Worm (Caenorhabditis elegans): ENCODE measurements around the gene F09B12.5.

F09B12.5 gene

DNA sequence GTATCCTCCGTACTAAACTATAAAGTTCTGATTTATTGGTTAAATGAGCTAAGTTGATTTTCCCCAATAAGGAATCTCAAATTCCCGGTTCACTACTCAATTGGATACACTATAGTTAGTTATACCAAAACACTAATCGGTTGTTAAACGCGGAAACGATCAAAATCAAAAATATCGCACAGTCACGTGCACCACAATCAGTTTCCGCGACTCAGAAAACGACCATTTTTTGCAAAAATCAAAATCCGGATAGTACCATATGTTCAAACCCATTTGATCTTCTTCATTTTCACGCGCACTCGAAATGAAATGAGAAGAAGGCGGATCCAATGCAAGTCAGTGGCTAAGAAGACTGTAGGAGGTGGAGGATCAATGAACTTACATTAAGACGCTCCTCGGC, 3.0 kb upstream of the F09B12.5 start:
- TF ChIP-seq hlh-30 (tag; optimal IDR thresholded peaks at IDR 0.05; ENCODE audit: insufficient read depth) (peak; percentile 30), ces-1 (GFP tag; optimal IDR thresholded peaks at IDR 0.05) (no peak), nhr-41 (GFP tag; IDR thresholded peaks at IDR 0.05) (no peak), hif-1 (tag; optimal IDR thresholded peaks at IDR 0.05) (no peak), mxl-2 (GFP tag; conservative IDR thresholded peaks at IDR 0.05) (no peak), ztf-7 (tag; optimal IDR thresholded peaks at IDR 0.05) (no peak), vab-7 (GFP tag; IDR thresholded peaks at IDR 0.05) (no peak), madf-5 (GFP tag; IDR thresholded peaks at IDR 0.05) (no peak), zip-2 (tag; optimal IDR thresholded peaks at IDR 0.05) (no peak), T20F7.1 (GFP tag; optimal IDR thresholded peaks at IDR 0.05) (no peak), Y75B8A.6 (GFP tag; IDR thresholded peaks at IDR 0.05) (no peak), tra-1 (GFP tag; IDR thresholded peaks at IDR 0.05) (no peak), ceh-62 (tag; optimal IDR thresholded peaks at IDR 0.05) (no peak), Y5F2A.4 (GFP tag; optimal IDR thresholded peaks at IDR 0.05) (no peak), F44E2.7 (GFP tag; IDR thresholded peaks at IDR 0.05) (no peak), daf-16 (GFP tag; optimal IDR thresholded peaks at IDR 0.05) (no peak), daf-16 (tag; optimal IDR thresholded peaks at IDR 0.05) (no peak), daf-19 (GFP tag; conservative IDR thresholded peaks at IDR 0.05) (no peak), snpc-1.2 (GFP tag; IDR thresholded peaks at IDR 0.05) (no peak), saeg-2 (GFP tag; IDR thresholded peaks at IDR 0.05) (no peak), zag-1 (tag; optimal IDR thresholded peaks at IDR 0.05) (no peak), zfp-2 (tag; optimal IDR thresholded peaks at IDR 0.05) (no peak), hlh-11 (tag; optimal IDR thresholded peaks at IDR 0.05) (peak; percentile 31), mdl-1 (tag; optimal IDR thresholded peaks at IDR 0.05) (peak in 1 of 2 experiments; percentile 66), lin-15B (tag; optimal IDR thresholded peaks at IDR 0.05) (no peak), spr-1 (tag; optimal IDR thresholded peaks at IDR 0.05) (no peak), dmd-6 (GFP tag; IDR thresholded peaks at IDR 0.05) (no peak), nhr-28 (tag; optimal IDR thresholded peaks at IDR 0.05) (peak; percentile 59), F10B5.3 (tag; optimal IDR thresholded peaks at IDR 0.05) (no peak), nhr-76 (tag; optimal IDR thresholded peaks at IDR 0.05) (no peak), unc-39 (tag; optimal IDR thresholded peaks at IDR 0.05) (no peak), nhr-25 (tag; optimal IDR thresholded peaks at IDR 0.05; ENCODE audit: borderline replicate concordance, insufficient read depth) (no peak), lir-3 (tag; optimal IDR thresholded peaks at IDR 0.05) (no peak), set-16 (GFP tag; IDR thresholded peaks at IDR 0.05) (no peak)

DNA sequence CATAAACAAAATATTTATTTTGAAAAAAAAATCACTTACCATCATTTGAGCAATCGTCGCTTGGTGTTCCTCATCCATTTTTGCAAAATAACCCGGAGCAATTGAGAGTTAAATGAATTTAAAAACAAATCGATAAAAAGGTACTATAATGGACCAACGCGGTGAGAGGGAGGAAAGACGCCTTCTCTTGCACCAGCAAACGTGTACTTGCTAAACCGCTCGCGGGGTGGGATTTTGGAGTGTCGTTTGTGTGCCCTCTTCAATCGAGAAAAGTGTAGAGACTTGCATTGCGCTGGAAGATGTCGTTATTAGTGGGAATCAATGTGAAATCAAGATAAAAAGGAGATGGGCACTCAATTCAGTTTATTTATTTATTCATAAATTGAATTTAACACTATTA, 700 bp upstream of the F09B12.5 start, which contains the start of gene H40L08.1:
H40L08.1 (minus strand) TSS at position 292 of the 400 bp plus-strand sequence.
- TF ChIP-seq aly-2 (tag; optimal IDR thresholded peaks at IDR 0.05) = no peak
- no peak for TF ChIP-seq daf-12 (tag; optimal IDR thresholded peaks at IDR 0.05)
- peak; percentile 56 for TF ChIP-seq mes-2 (tag; optimal IDR thresholded peaks at IDR 0.05; ENCODE audit: poor library complexity, severe bottlenecking)
- no peak for TF ChIP-seq pha-4 (GFP tag; IDR thresholded peaks at IDR 0.05)
- no peak for TF ChIP-seq pha-4 (tag; optimal IDR thresholded peaks at IDR 0.05)
- TF ChIP-seq dmd-6 (GFP tag; IDR thresholded peaks at IDR 0.05) = no peak
- TF ChIP-seq ceh-28 (tag; optimal IDR thresholded peaks at IDR 0.05) = no peak
- TF ChIP-seq lsy-2 (tag; optimal IDR thresholded peaks at IDR 0.05) = peak in 1 of 2 experiments; percentile 42
- TF ChIP-seq T20F7.1 (GFP tag; optimal IDR thresholded peaks at IDR 0.05) = peak; percentile 94
- TF ChIP-seq dmd-9 (GFP tag; IDR thresholded peaks at IDR 0.05) = no peak
- no peak for TF ChIP-seq R02D3.7 (tag; optimal IDR thresholded peaks at IDR 0.05)
- TF ChIP-seq pqm-1 (tag; optimal IDR thresholded peaks at IDR 0.05) = no peak
- TF ChIP-seq dve-1 (tag; optimal IDR thresholded peaks at IDR 0.05; ENCODE audit: insufficient read depth) = peak; percentile 37
- no peak for TF ChIP-seq zip-11 (GFP tag; IDR thresholded peaks at IDR 0.05)
- no peak for TF ChIP-seq hlh-30 (tag; optimal IDR thresholded peaks at IDR 0.05; ENCODE audit: insufficient read depth)
- no peak for TF ChIP-seq set-16 (GFP tag; IDR thresholded peaks at IDR 0.05)
- TF ChIP-seq fkh-10 (GFP tag; optimal IDR thresholded peaks at IDR 0.05) = no peak
- no peak for TF ChIP-seq madf-5 (GFP tag; IDR thresholded peaks at IDR 0.05)
- TF ChIP-seq attf-4 (tag; optimal IDR thresholded peaks at IDR 0.05) = no peak
- no peak for TF ChIP-seq egl-43 (GFP tag; IDR thresholded peaks at IDR 0.05)
- no peak for TF ChIP-seq ceh-62 (tag; optimal IDR thresholded peaks at IDR 0.05)
- TF ChIP-seq cey-2 (tag; optimal IDR thresholded peaks at IDR 0.05; ENCODE audit: borderline replicate concordance, insufficient read depth) = no peak
- no peak for TF ChIP-seq ctbp-1 (GFP tag; IDR thresholded peaks at IDR 0.05)
- TF ChIP-seq ceh-20 (GFP tag; IDR thresholded peaks at IDR 0.05) = no peak
